Worm (Caenorhabditis elegans): ENCODE measurements around the gene T12A7.10.

DNA sequence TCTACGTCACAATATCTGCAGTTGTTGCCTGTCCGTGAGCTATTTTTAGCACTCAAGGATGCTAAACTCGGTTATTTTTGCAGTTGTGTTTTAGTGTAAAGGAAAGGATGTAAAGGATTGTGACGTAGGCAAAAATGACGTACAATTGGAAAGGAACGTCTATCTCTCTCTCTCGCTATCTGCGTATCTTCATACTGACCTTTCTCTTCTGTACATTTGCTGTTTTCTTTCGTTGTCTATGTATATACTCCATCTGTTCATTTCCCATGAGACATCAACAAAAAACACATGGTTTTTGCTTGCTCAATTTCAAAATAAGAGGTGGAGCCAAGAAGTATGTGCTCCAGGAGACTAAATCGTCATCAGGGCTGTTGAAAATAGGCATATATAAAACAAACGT, 10.6 kb downstream of the T12A7.10 start:
- TF ChIP-seq pag-3 (tag; optimal IDR thresholded peaks at IDR 0.05; ENCODE audit: borderline replicate concordance, insufficient read depth) (no peak), ama-1 (optimal IDR thresholded peaks at IDR 0.05) (no peak), nhr-77 (tag; optimal IDR thresholded peaks at IDR 0.05) (no peak), snu-23 (GFP tag; optimal IDR thresholded peaks at IDR 0.05) (no peak), ets-5 (GFP tag; IDR thresholded peaks at IDR 0.05) (no peak), unc-30 (tag; optimal IDR thresholded peaks at IDR 0.05) (no peak)

Data from whole organism, L1 larva.